Worm (Caenorhabditis elegans): Measurements from ENCODE around the gene D2045.9.

Gene D2045.9

ce11 chrIII:10481988-10482387 is 6.9 kb downstream of the D2045.9 start, which contains the start of gene D2045.8:
TSS of gene D2045.8 (plus strand) at chrIII:10482288.
- no peak for TF ChIP-seq cog-1 (tag; optimal IDR thresholded peaks at IDR 0.05)
- no peak for TF ChIP-seq T22C8.4 (GFP tag; IDR thresholded peaks at IDR 0.05)
- no peak for TF ChIP-seq med-1 (GFP tag; optimal IDR thresholded peaks at IDR 0.05; ENCODE audit: insufficient read depth)
- TF ChIP-seq ref-1 (GFP tag; conservative IDR thresholded peaks at IDR 0.05): no peak
- TF ChIP-seq ztf-29 (GFP tag; IDR thresholded peaks at IDR 0.05): no peak
- TF ChIP-seq ztf-23 (GFP tag; IDR thresholded peaks at IDR 0.05): no peak
- TF ChIP-seq flt-1 (GFP tag; IDR thresholded peaks at IDR 0.05): no peak
- no peak for TF ChIP-seq tab-1 (GFP tag; IDR thresholded peaks at IDR 0.05)
- no peak for TF ChIP-seq klf-2 (GFP tag; conservative IDR thresholded peaks at IDR 0.05)

- TF ChIP-seq ztf-23 (GFP tag; IDR thresholded peaks at IDR 0.05): no peak
- no peak for TF ChIP-seq med-1 (GFP tag; optimal IDR thresholded peaks at IDR 0.05; ENCODE audit: insufficient read depth)
- TF ChIP-seq cog-1 (tag; optimal IDR thresholded peaks at IDR 0.05): no peak
These were observed 11.4 kb downstream of the D2045.9 start for ce11 chrIII:10486455-10486854.

DNA sequence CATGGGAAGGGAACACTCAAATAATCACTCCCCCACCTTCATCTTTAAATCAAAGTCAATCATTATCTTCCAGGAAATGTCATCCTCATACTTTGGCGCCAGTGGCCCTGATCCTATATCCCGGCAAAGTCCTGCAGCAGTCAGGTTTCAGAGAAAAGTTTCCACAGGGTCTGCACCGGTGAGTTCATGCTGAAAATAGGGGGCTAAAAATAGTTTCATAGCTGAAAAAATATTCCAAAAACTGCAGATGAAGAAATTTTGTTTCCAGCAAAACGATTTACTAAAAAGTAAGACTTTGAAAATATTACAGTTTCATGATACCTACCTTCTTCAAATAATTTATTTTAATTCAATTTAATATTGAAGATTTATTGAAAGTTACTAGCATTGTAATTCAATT is 13.0 kb downstream of the D2045.9 start, which contains the start of gene ptr-25:
ptr-25 (plus strand) TSS at position 73 of the 400 bp plus-strand sequence.
- TF ChIP-seq flt-1 (GFP tag; IDR thresholded peaks at IDR 0.05) (no peak), klf-2 (GFP tag; conservative IDR thresholded peaks at IDR 0.05) (no peak), ref-1 (GFP tag; conservative IDR thresholded peaks at IDR 0.05) (no peak), ztf-23 (GFP tag; IDR thresholded peaks at IDR 0.05) (no peak), tab-1 (GFP tag; IDR thresholded peaks at IDR 0.05) (no peak), T22C8.4 (GFP tag; IDR thresholded peaks at IDR 0.05) (no peak), cog-1 (tag; optimal IDR thresholded peaks at IDR 0.05) (no peak), med-1 (GFP tag; optimal IDR thresholded peaks at IDR 0.05; ENCODE audit: insufficient read depth) (no peak), ztf-29 (GFP tag; IDR thresholded peaks at IDR 0.05) (no peak)

ce11 chrIII:10503753-10504152 is 28.7 kb downstream of the D2045.9 start, which contains the start of gene rab-33:
TSS of gene rab-33 (minus strand) at chrIII:10503853.
- TF ChIP-seq ztf-29 (GFP tag; IDR thresholded peaks at IDR 0.05) (no peak), tab-1 (GFP tag; IDR thresholded peaks at IDR 0.05) (no peak), cog-1 (tag; optimal IDR thresholded peaks at IDR 0.05) (no peak), ztf-23 (GFP tag; IDR thresholded peaks at IDR 0.05) (no peak), med-1 (GFP tag; optimal IDR thresholded peaks at IDR 0.05; ENCODE audit: insufficient read depth) (no peak), klf-2 (GFP tag; conservative IDR thresholded peaks at IDR 0.05) (no peak), ref-1 (GFP tag; conservative IDR thresholded peaks at IDR 0.05) (no peak), flt-1 (GFP tag; IDR thresholded peaks at IDR 0.05) (no peak), T22C8.4 (GFP tag; IDR thresholded peaks at IDR 0.05) (no peak)

ce11 chrIII:10505182-10505581 is 30.1 kb downstream of the D2045.9 start, which contains the start of the genes taf-11.3 and urm-1:
TSS of gene taf-11.3 (minus strand) at chrIII:10505250.
TSS of gene urm-1 (plus strand) at chrIII:10505480.
- TF ChIP-seq flt-1 (GFP tag; IDR thresholded peaks at IDR 0.05): no peak
- TF ChIP-seq cog-1 (tag; optimal IDR thresholded peaks at IDR 0.05): no peak
- TF ChIP-seq T22C8.4 (GFP tag; IDR thresholded peaks at IDR 0.05): no peak
- TF ChIP-seq med-1 (GFP tag; optimal IDR thresholded peaks at IDR 0.05; ENCODE audit: insufficient read depth): no peak
- TF ChIP-seq ztf-23 (GFP tag; IDR thresholded peaks at IDR 0.05): no peak
- no peak for TF ChIP-seq klf-2 (GFP tag; conservative IDR thresholded peaks at IDR 0.05)
- TF ChIP-seq ref-1 (GFP tag; conservative IDR thresholded peaks at IDR 0.05): no peak
- TF ChIP-seq tab-1 (GFP tag; IDR thresholded peaks at IDR 0.05): no peak
- TF ChIP-seq ztf-29 (GFP tag; IDR thresholded peaks at IDR 0.05): no peak

- TF ChIP-seq flt-1 (GFP tag; IDR thresholded peaks at IDR 0.05): no peak
- no peak for TF ChIP-seq ztf-29 (GFP tag; IDR thresholded peaks at IDR 0.05)
- TF ChIP-seq med-1 (GFP tag; optimal IDR thresholded peaks at IDR 0.05; ENCODE audit: insufficient read depth): no peak
- TF ChIP-seq ref-1 (GFP tag; conservative IDR thresholded peaks at IDR 0.05): no peak
- TF ChIP-seq klf-2 (GFP tag; conservative IDR thresholded peaks at IDR 0.05): no peak
- TF ChIP-seq tab-1 (GFP tag; IDR thresholded peaks at IDR 0.05): no peak
- no peak for TF ChIP-seq ztf-23 (GFP tag; IDR thresholded peaks at IDR 0.05)
- no peak for TF ChIP-seq cog-1 (tag; optimal IDR thresholded peaks at IDR 0.05)
- TF ChIP-seq T22C8.4 (GFP tag; IDR thresholded peaks at IDR 0.05): no peak
These were observed 31.1 kb downstream of the D2045.9 start for ce11 chrIII:10505943-10506698.

ce11 chrIII:10506699-10507248 is 31.7 kb downstream of the D2045.9 start, which contains the start of the genes sip-1 and sly-1:
TSS of gene sip-1 (minus strand) at chrIII:10506801.
TSS of gene sly-1 (plus strand) at chrIII:10507058.
- no peak for TF ChIP-seq cog-1 (tag; optimal IDR thresholded peaks at IDR 0.05)
- no peak for TF ChIP-seq med-1 (GFP tag; optimal IDR thresholded peaks at IDR 0.05; ENCODE audit: insufficient read depth)
- no peak for TF ChIP-seq tab-1 (GFP tag; IDR thresholded peaks at IDR 0.05)
- TF ChIP-seq ztf-23 (GFP tag; IDR thresholded peaks at IDR 0.05): no peak
- TF ChIP-seq klf-2 (GFP tag; conservative IDR thresholded peaks at IDR 0.05): no peak
- TF ChIP-seq ref-1 (GFP tag; conservative IDR thresholded peaks at IDR 0.05): no peak
- no peak for TF ChIP-seq ztf-29 (GFP tag; IDR thresholded peaks at IDR 0.05)
- no peak for TF ChIP-seq flt-1 (GFP tag; IDR thresholded peaks at IDR 0.05)
- TF ChIP-seq T22C8.4 (GFP tag; IDR thresholded peaks at IDR 0.05): no peak

DNA sequence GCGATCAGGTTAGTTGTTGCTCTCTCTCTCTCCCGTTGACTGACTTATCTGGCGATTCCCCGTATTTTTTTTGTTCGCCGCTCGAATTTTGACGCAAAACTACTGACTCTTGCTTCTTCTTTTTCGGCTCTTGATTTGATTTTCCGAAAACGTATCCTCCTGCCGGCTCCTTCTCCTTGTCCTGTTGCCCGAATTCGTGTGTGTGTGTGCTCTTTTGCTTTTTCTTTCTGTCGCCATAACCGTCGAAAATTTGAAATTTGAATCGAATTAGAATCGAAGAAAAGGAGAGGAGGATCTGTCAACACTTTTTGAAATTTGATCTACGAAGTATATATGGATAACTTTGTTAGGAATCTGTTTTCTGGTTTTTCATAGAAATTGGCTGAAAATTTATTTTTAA is 37.5 kb downstream of the D2045.9 start:
- TF ChIP-seq ref-1 (GFP tag; conservative IDR thresholded peaks at IDR 0.05) (no peak), med-1 (GFP tag; optimal IDR thresholded peaks at IDR 0.05; ENCODE audit: insufficient read depth) (no peak), ztf-29 (GFP tag; IDR thresholded peaks at IDR 0.05) (no peak), ztf-23 (GFP tag; IDR thresholded peaks at IDR 0.05) (no peak), tab-1 (GFP tag; IDR thresholded peaks at IDR 0.05) (no peak), flt-1 (GFP tag; IDR thresholded peaks at IDR 0.05) (no peak), klf-2 (GFP tag; conservative IDR thresholded peaks at IDR 0.05) (no peak), cog-1 (tag; optimal IDR thresholded peaks at IDR 0.05) (no peak), T22C8.4 (GFP tag; IDR thresholded peaks at IDR 0.05) (no peak)

DNA sequence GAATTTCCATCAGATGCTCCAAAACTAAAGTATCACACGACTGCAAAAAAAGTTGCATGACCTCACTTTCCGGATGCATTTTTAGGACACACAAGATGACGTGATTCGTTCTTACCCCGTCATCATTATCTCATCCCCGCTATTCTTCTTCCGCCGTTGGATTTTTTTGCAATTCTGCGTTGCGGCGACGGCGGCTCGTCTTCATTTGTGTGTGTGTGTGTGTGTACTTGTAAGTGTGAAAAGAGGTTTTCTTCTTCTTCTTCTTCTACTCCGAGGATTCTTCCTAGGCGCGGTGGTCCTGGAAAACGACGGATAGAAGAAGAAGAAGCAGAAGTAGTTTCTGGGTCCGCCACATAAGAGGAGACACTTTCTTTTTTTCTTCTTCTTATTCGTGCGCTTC is 40.7 kb downstream of the D2045.9 start:
- TF ChIP-seq cog-1 (tag; optimal IDR thresholded peaks at IDR 0.05) (no peak), ref-1 (GFP tag; conservative IDR thresholded peaks at IDR 0.05) (no peak), tab-1 (GFP tag; IDR thresholded peaks at IDR 0.05) (no peak), flt-1 (GFP tag; IDR thresholded peaks at IDR 0.05) (no peak), ztf-23 (GFP tag; IDR thresholded peaks at IDR 0.05) (no peak), T22C8.4 (GFP tag; IDR thresholded peaks at IDR 0.05) (no peak), ztf-29 (GFP tag; IDR thresholded peaks at IDR 0.05) (no peak), med-1 (GFP tag; optimal IDR thresholded peaks at IDR 0.05; ENCODE audit: insufficient read depth) (no peak), klf-2 (GFP tag; conservative IDR thresholded peaks at IDR 0.05) (no peak)

Data from whole organism, midembryonic.